Fruit fly (Drosophila melanogaster): ENCODE data around the gene Fum3.
A peak's percentile ranks its signal among the peaks of the same experiment; 100 is the strongest.

The Fum3 gene

DNA sequence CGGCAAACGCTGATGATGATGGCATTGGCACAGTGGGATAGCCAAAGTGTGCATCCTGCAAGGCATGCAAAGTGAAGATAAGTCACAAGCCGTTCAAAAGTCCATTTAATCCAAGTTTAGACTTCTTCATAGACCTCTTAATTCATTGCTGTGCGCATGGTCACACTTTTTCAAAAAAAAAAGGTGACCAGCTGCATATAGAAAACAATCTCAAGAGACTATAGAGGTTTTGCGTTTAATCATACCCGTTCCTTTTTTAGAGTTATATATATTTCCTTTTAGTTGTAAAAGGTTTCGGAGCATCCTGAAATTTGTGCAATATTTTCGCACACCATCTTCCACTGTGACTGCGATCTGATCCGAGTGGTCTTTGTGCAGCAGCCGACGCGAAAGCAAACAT is 51.2 kb downstream of the Fum3 start:
- TF ChIP-seq slp2 (GFP tag; optimal IDR thresholded peaks at IDR 0.05) (peak; percentile 22), pnt (GFP tag; optimal IDR thresholded peaks at IDR 0.05) (no peak), CG16815 (GFP tag; optimal IDR thresholded peaks at IDR 0.05) (peak; percentile 37), CG6689 (GFP tag; IDR thresholded peaks at IDR 0.05) (no peak), CG10462 (GFP tag; optimal IDR thresholded peaks at IDR 0.05) (no peak), Rx (GFP tag; IDR thresholded peaks at IDR 0.05) (0 out of 2 replicates have a peak, but pooled peaks have one; percentile 19), CG6765 (GFP tag; optimal IDR thresholded peaks at IDR 0.05) (no peak), amos (GFP tag; IDR thresholded peaks at IDR 0.05; ENCODE audit: partially characterized antibody) (no peak), Dip2 (GFP tag; IDR thresholded peaks at IDR 0.05) (no peak), HLH3B (GFP tag; IDR thresholded peaks at IDR 0.05) (no peak), tio (GFP tag; optimal IDR thresholded peaks at IDR 0.05) (peak; percentile 39), gro (GFP tag; optimal IDR thresholded peaks at IDR 0.05) (no peak), CG3847 (GFP tag; IDR thresholded peaks at IDR 0.05) (no peak), CG2712 (tag; optimal IDR thresholded peaks at IDR 0.05) (peak; percentile 51), grau (tag; optimal IDR thresholded peaks at IDR 0.05) (peak; percentile 9), zf30C (GFP tag; optimal IDR thresholded peaks at IDR 0.05) (no peak), nerfin-1 (tag; optimal IDR thresholded peaks at IDR 0.05) (no peak), gfzf (GFP tag; optimal IDR thresholded peaks at IDR 0.05) (peak; percentile 7), insv (GFP tag; optimal IDR thresholded peaks at IDR 0.05) (no peak), Drgx (GFP tag; IDR thresholded peaks at IDR 0.05) (peak; percentile 11; the same call in 1 of the 2 replicates), chinmo (GFP tag; IDR thresholded peaks at IDR 0.05; ENCODE audit: partially characterized antibody) (no peak), nau (GFP tag; optimal IDR thresholded peaks at IDR 0.05) (no peak), Mes4 (GFP tag; optimal IDR thresholded peaks at IDR 0.05) (no peak), lola (GFP tag; optimal IDR thresholded peaks at IDR 0.05) (peak in 1 of 3 experiments; percentile 57), NC2α (GFP tag; optimal IDR thresholded peaks at IDR 0.05) (no peak), row (GFP tag; IDR thresholded peaks at IDR 0.05) (peak; percentile 46), sqz (GFP tag; optimal IDR thresholded peaks at IDR 0.05) (peak; percentile 37), Atf-2 (GFP tag; optimal IDR thresholded peaks at IDR 0.05) (peak; percentile 15), CG14441 (GFP tag; IDR thresholded peaks at IDR 0.05) (no peak), CG3838 (GFP tag; optimal IDR thresholded peaks at IDR 0.05) (no peak), pan (optimal IDR thresholded peaks at IDR 0.05) (no peak), pan (GFP tag; optimal IDR thresholded peaks at IDR 0.05 in 1 of 2, IDR thresholded peaks at IDR 0.05 in 1 of 2) (no peak), CG33557 (GFP tag; optimal IDR thresholded peaks at IDR 0.05) (peak; percentile 33), CG12299 (tag; optimal IDR thresholded peaks at IDR 0.05) (no peak), trem (tag; optimal IDR thresholded peaks at IDR 0.05) (no peak), Sin3A (optimal IDR thresholded peaks at IDR 0.05) (no peak), CG3407 (GFP tag; optimal IDR thresholded peaks at IDR 0.05) (no peak), CG6272 (GFP tag; IDR thresholded peaks at IDR 0.05) (no peak), CG7556 (GFP tag; optimal IDR thresholded peaks at IDR 0.05) (peak; percentile 6), sens (GFP tag) (peak; percentile 84), CG2875 (GFP tag; optimal IDR thresholded peaks at IDR 0.05) (no peak), CG12391 (tag; optimal IDR thresholded peaks at IDR 0.05) (peak; percentile 24), CG8388 (GFP tag; optimal IDR thresholded peaks at IDR 0.05) (peak; percentile 38), Meics (GFP tag; optimal IDR thresholded peaks at IDR 0.05) (no peak), slbo (GFP tag; IDR thresholded peaks at IDR 0.05) (no peak), MTF-1 (GFP tag; optimal IDR thresholded peaks at IDR 0.05; ENCODE audit: borderline replicate concordance) (no peak), D (optimal IDR thresholded peaks at IDR 0.05) (no peak), D (GFP tag; optimal IDR thresholded peaks at IDR 0.05) (no peak), CG12071 (GFP tag; optimal IDR thresholded peaks at IDR 0.05) (no peak), Nf-YB (GFP tag; optimal IDR thresholded peaks at IDR 0.05) (no peak), CG13775 (GFP tag; optimal IDR thresholded peaks at IDR 0.05) (no peak)

Data from whole organism, embryonic.